Fruit fly (Drosophila melanogaster): ENCODE data around the gene Pk34A.

dm6 chr2L:13119034-13119433 lies 39.6 kb upstream of the Pk34A start, which contains the start of the genes CG44198 and CG43050:
- TF ChIP-seq CG11617 (GFP tag; optimal IDR thresholded peaks at IDR 0.05) (no peak), ovo (GFP tag; optimal IDR thresholded peaks at IDR 0.05) (no peak), cnc (optimal IDR thresholded peaks at IDR 0.05) (no peak)
